Fruit fly (Drosophila melanogaster): ENCODE measurements around the gene CG31495.

Gene CG31495

DNA sequence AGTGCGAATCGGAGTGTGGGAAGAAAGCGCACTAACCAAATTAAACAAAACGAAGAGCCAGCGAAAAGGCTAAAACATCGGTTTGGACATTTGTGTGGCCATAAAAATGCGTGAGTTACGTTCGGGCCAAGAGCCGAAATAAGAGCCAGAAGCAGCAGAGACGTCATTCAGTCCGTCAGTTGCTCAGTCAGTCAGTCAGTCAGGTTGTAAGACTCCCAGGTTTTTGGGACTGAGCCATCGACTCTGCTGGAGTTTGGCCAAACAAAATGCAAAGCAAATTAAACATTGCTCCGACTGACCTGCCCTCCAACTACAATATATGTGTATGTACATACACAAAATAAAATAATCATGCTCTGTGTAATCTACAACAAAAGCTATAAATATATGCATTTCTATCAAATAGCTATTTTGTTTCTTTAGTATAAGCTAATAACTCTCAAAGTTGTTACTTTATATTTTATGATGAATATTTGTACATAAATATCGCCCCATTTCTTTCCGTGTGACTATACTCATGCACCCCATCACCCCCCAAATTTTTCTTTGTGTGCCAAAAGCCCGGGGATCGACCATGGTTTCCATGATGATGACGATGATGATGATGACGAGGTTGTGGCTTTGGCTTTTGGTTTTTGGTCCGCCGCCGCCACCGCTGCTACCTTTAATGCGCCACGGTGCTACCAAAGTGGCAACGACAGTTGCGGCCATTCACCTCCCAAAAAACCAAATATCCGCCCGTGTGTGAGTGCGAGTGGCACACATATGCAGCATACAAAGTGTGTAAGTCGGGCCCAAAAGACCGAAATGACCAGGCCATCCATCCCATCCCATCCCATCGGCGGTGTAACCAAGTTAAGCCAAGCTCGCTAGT lies 46.4 kb downstream of the CG31495 start:
- no peak for TF ChIP-seq psq (optimal IDR thresholded peaks at IDR 0.05)

DNA sequence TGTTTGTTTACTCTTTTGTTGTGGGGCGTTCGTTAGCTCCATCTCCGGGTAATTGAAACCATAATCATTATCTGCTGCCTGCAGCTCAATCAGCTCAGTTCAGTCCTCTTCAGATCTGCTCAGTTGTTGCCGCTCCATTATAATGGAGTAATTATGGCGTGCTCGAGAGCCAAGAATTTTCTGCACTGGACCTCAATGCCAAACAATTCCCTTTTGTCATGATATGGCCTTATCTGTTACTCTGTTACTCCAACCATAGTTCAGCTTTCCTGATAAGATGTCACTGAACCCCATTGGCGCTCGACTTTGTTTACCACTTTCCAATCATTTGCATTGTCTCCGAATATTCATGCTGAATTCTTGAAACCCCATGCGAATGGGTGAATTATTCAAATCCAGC lies 48.9 kb downstream of the CG31495 start:
- TF ChIP-seq insv (optimal IDR thresholded peaks at IDR 0.05) (no peak), psq (optimal IDR thresholded peaks at IDR 0.05) (no peak), ttk (optimal IDR thresholded peaks at IDR 0.05) (no peak), h (optimal IDR thresholded peaks at IDR 0.05) (no peak), Sin3A (optimal IDR thresholded peaks at IDR 0.05) (no peak), Myc (optimal IDR thresholded peaks at IDR 0.05) (no peak)

DNA sequence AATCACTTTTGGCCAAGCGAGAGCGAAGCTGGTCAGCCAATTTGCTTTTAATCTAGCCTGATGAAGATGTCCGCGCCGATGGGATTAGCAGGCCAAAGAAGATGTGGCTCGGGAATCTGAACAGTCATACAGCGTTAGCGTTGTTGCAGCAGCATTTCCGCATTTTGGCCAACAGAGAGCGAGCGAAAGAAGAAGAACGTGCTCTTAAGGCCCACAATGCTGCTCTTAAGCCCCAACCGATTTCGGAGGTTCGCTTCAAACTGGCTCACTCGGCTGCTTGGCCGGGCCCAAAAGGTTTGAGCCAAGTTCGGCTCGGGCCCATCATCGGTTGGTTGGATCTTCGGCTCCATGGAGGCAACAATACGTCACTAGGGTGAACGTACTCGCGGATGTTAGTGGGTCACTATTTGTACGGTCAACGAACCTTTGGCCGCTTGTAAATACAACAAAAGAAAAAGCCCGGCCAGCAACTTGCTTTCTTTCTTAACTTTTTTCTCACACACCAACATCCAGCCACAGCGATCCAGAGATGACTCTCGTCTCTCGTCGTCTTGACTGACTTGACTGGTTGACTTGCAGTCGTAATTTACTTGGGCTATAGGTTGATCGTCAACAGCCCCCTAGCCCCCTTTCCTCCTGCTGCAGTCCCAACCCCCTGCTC lies 50.0 kb downstream of the CG31495 start:
- no peak for TF ChIP-seq insv (optimal IDR thresholded peaks at IDR 0.05)
- no peak for TF ChIP-seq ttk (optimal IDR thresholded peaks at IDR 0.05)

DNA sequence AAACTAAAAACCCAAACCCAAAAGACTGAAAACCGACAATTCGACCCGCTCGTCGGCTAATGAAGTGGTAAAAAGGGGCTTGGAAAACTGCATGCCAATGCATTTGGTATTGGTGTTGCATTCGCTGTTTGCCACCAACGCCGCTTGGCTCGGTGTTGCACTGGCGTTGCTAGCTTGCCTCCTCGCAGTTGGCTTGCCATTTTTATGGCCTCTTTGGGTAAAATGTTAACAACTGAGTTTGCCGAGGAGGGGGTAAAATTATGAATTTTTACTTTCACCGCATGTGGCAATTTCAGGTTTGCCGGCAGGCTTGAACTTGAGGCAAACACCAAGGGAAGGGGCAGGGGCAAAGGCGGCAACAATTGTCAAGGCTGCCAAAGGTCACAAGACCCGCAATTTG lies 51.1 kb downstream of the CG31495 start:
- TF ChIP-seq psq (optimal IDR thresholded peaks at IDR 0.05): no peak
- no peak for TF ChIP-seq ttk (optimal IDR thresholded peaks at IDR 0.05)
- TF ChIP-seq Sin3A (optimal IDR thresholded peaks at IDR 0.05): no peak
- no peak for TF ChIP-seq Myc (optimal IDR thresholded peaks at IDR 0.05)
- TF ChIP-seq insv (optimal IDR thresholded peaks at IDR 0.05): no peak
- no peak for TF ChIP-seq h (optimal IDR thresholded peaks at IDR 0.05)
